Fruit fly (Drosophila melanogaster) ovary, adult (tissue): ENCODE data around the gene kek5.

Experiments used
- CG17801 ChIP-seq: fragments of 200-800 bp; optimal IDR thresholded peaks from 2 replicates; lab custom pipeline; 2019; ENCODE audit warnings: missing biosample characterization, mild to moderate bottlenecking, missing genetic modification characterization, moderate library complexity; ENCODE audit not compliant: partially characterized antibody

The kek5 gene

DNA sequence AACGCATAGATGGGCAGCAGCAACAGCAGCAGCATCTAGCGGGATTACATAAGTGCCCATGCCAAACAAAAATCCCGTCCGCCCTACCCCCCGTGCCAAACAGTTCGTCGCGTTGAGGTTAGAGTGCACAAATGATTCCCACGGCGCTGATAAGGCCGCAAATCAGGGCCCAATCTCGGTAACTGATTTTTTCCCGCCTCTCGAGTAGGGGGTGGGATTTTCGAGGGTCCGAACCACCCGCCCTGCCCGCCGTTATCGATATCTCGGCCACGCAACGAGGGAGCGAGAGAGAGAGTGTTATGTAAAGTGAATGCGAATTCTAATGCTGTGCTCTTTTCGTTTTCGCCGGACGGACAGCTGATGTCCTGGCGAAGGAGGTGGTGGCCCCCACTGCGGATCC, 167.9 kb downstream of the kek5 start:
- TF ChIP-seq CG17801 (GFP tag; lab: Kevin White, UChicago): no peak
